Worm (Caenorhabditis elegans) whole organism, dauer: ENCODE data around the gene F32E10.5.
"Not testable (repeated sequence)": the region's sequence is repeated elsewhere in the genome, so short reads cannot be mapped to it uniquely, and the experiment has no call there.

ENCODE experiments used
- unc-62 ChIP-seq: sonication (generic microtip); optimal IDR thresholded peaks from 2 replicates; lab custom pipeline; 2017; ENCODE audit warnings: missing biosample characterization, missing genetic modification reagents, missing genetic modification characterization

F32E10.5 gene

ce11 chrIV:7567557-7568010, 10.6 kb downstream of the F32E10.5 start, which contains the start of gene F32E10.8:
Gene F32E10.8, plus strand, starts transcription at chrIV:7567607.
- TF ChIP-seq unc-62 (GFP tag; lab: Kevin White, UChicago) = no peak

ce11 chrIV:7563850-7564249, 14.3 kb downstream of the F32E10.5 start, which contains the start of gene F32E10.9:
Gene F32E10.9, minus strand, starts transcription at chrIV:7563950.
- TF ChIP-seq unc-62 (GFP tag; lab: Kevin White, UChicago) = not testable (repeated sequence)

- no peak for TF ChIP-seq unc-62 (GFP tag; lab: Kevin White, UChicago)
These were observed 16.5 kb downstream of the F32E10.5 start, which contains the start of gene ima-3 for ce11 chrIV:7561614-7562142. Gene ima-3, minus strand, starts transcription at chrIV:7561664.

- TF ChIP-seq unc-62 (GFP tag; lab: Kevin White, UChicago) = no peak
These were observed 18.9 kb downstream of the F32E10.5 start for ce11 chrIV:7559237-7559636.

- no peak for TF ChIP-seq unc-62 (GFP tag; lab: Kevin White, UChicago)
These were observed 19.5 kb downstream of the F32E10.5 start for ce11 chrIV:7558653-7559052.

ce11 chrIV:7556265-7556866, 21.8 kb downstream of the F32E10.5 start, which contains the start of the genes F49E8.7, F49E8.8 and nprl-2:
Gene F49E8.7, minus strand, starts transcription at chrIV:7556365.
Gene F49E8.8, plus strand, starts transcription at chrIV:7556637.
Gene nprl-2, plus strand, starts transcription at chrIV:7556816.
- TF ChIP-seq unc-62 (GFP tag; lab: Kevin White, UChicago) = no peak

- TF ChIP-seq unc-62 (GFP tag; lab: Kevin White, UChicago) = no peak
These were observed 23.8 kb downstream of the F32E10.5 start, which contains the start of gene F49E8.6 for ce11 chrIV:7554351-7554750. Gene F49E8.6, minus strand, starts transcription at chrIV:7554667.

- TF ChIP-seq unc-62 (GFP tag; lab: Kevin White, UChicago) = no peak
These were observed 25.1 kb downstream of the F32E10.5 start, which contains the start of gene dif-1 for ce11 chrIV:7552958-7553553. Gene dif-1, minus strand, starts transcription at chrIV:7553008.

- TF ChIP-seq unc-62 (GFP tag; lab: Kevin White, UChicago) = no peak
These were observed 26.1 kb downstream of the F32E10.5 start for ce11 chrIV:7552100-7552499.

- TF ChIP-seq unc-62 (GFP tag; lab: Kevin White, UChicago) = no peak
These were observed 26.9 kb downstream of the F32E10.5 start for ce11 chrIV:7551254-7551653.

- TF ChIP-seq unc-62 (GFP tag; lab: Kevin White, UChicago) = no peak
These were observed 27.7 kb downstream of the F32E10.5 start, which contains the start of gene pam-1 for ce11 chrIV:7550445-7550844. Gene pam-1, minus strand, starts transcription at chrIV:7550812.

ce11 chrIV:7549844-7550243, 28.3 kb downstream of the F32E10.5 start:
- no peak for TF ChIP-seq unc-62 (GFP tag; lab: Kevin White, UChicago)

- no peak for TF ChIP-seq unc-62 (GFP tag; lab: Kevin White, UChicago)
These were observed 30.2 kb downstream of the F32E10.5 start, which contains the start of the genes cdd-2 and oef-1 for ce11 chrIV:7547843-7548578. Gene cdd-2, minus strand, starts transcription at chrIV:7547893. Gene oef-1, plus strand, starts transcription at chrIV:7548417.

ce11 chrIV:7543662-7544061, 34.5 kb downstream of the F32E10.5 start:
- no peak for TF ChIP-seq unc-62 (GFP tag; lab: Kevin White, UChicago)

ce11 chrIV:7542485-7543001, 35.6 kb downstream of the F32E10.5 start, which contains the start of gene R05G6.10:
Gene R05G6.10, minus strand, starts transcription at chrIV:7542535.
- TF ChIP-seq unc-62 (GFP tag; lab: Kevin White, UChicago) = no peak
